Worm (Caenorhabditis elegans) whole organism, midembryonic: Measurements from ENCODE around the gene nst-1.

ENCODE experiments used
- T22C8.4 ChIP-seq: fragments of 200-800 bp; sonication (Bioruptor generic); IDR thresholded peaks from 2 replicates; pipeline ENCODE4 v1.3.6; 2022; ENCODE audit warnings: missing genetic modification characterization, missing compliant biosample characterization
- cog-1 ChIP-seq: sonication (generic microtip); optimal IDR thresholded peaks from 2 replicates; lab custom pipeline; 2016; ENCODE audit warnings: missing genetic modification characterization, missing compliant biosample characterization
- flt-1 ChIP-seq: fragments of 200-800 bp; sonication (Bioruptor generic); IDR thresholded peaks from 2 replicates; pipeline ENCODE4 v1.3.6; 2022; ENCODE audit warnings: missing genetic modification characterization, missing compliant biosample characterization
- klf-2 ChIP-seq: fragments of 200-800 bp; sonication (Bioruptor generic); conservative IDR thresholded peaks from 2 replicates; pipeline ENCODE4 v1.3.6; 2022; ENCODE audit warnings: missing genetic modification reagents, missing genetic modification characterization, missing compliant biosample characterization
- med-1 ChIP-seq: sonication (generic microtip); optimal IDR thresholded peaks from 2 replicates; lab custom pipeline; 2017; ENCODE audit warnings: missing genetic modification characterization, mild to moderate bottlenecking, missing compliant biosample characterization, antibody characterized with exemption, missing genetic modification reagents; ENCODE audit not compliant: insufficient read depth
- ref-1 ChIP-seq: fragments of 200-800 bp; sonication (Bioruptor generic); conservative IDR thresholded peaks from 2 replicates; pipeline ENCODE4 v1.3.6; 2022; ENCODE audit warnings: missing genetic modification reagents, missing genetic modification characterization, missing compliant biosample characterization
- tab-1 ChIP-seq: fragments of 200-800 bp; sonication (Bioruptor generic); IDR thresholded peaks from 2 replicates; pipeline ENCODE4 v1.3.6; 2022; ENCODE audit warnings: missing genetic modification characterization, missing compliant biosample characterization
- ztf-23 ChIP-seq: fragments of 200-800 bp; sonication (Bioruptor generic); IDR thresholded peaks from 2 replicates; pipeline ENCODE4 v1.3.6; 2022; ENCODE audit warnings: missing genetic modification reagents, missing genetic modification characterization, missing compliant biosample characterization
- ztf-29 ChIP-seq: fragments of 200-800 bp; sonication (Bioruptor generic); IDR thresholded peaks from 2 replicates; pipeline ENCODE4 v1.3.6; 2022; ENCODE audit warnings: missing genetic modification reagents, missing genetic modification characterization, missing compliant biosample characterization

Gene nst-1

DNA sequence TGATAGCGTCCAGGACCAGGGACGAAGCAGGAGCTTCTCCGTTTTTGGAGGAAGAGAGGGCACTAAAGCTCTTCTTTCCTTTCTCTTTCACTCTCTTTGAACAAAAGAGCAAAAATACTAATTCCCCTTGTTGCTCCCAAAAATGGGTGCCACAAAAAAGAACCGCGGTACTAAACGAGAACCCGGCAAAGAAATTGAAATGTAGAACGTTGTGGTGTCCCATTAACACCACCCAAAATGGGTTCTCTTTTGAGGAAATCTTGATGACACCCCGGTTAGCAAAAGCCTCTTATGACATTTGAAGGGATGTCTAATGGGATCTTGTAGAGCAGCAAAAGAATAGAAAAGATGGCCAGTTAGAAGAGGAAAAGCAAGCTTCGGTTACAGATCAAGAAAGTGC lies 31.8 kb upstream of the nst-1 start:
- TF ChIP-seq T22C8.4 (GFP tag; lab: Robert Waterston, UW), result no peak
- TF ChIP-seq cog-1, result no peak
- TF ChIP-seq flt-1 (GFP tag; lab: Robert Waterston, UW), result no peak
- TF ChIP-seq ztf-23 (GFP tag; lab: Robert Waterston, UW), result no peak
- no peak for TF ChIP-seq med-1 (GFP tag; lab: Kevin White, UChicago)

DNA sequence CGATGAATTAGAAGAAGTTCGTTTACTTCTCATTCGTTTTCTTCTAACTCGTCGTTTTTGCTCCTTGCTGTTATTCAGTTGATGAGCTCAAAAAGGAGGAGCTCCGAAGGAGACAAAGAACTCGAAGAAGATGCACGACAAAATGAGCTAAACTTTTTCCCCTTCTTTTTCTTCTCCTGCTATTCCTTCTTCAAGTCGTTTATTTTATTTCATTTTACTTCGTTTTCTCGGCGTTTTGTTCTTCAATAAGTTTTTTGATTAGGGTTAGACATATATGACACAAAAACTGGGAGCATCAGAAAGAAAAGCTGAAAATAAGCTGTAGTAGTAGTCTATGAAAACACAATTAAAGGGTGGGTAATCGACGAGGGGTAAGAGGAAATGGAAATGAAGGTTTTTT lies 29.0 kb upstream of the nst-1 start:
- TF ChIP-seq T22C8.4 (GFP tag; lab: Robert Waterston, UW) (no peak), med-1 (GFP tag; lab: Kevin White, UChicago) (no peak), cog-1 (no peak), tab-1 (no peak), flt-1 (GFP tag; lab: Robert Waterston, UW) (no peak), ref-1 (GFP tag; lab: Robert Waterston, UW) (no peak), ztf-29 (GFP tag; lab: Robert Waterston, UW) (no peak), klf-2 (no peak), ztf-23 (GFP tag; lab: Robert Waterston, UW) (no peak)

DNA sequence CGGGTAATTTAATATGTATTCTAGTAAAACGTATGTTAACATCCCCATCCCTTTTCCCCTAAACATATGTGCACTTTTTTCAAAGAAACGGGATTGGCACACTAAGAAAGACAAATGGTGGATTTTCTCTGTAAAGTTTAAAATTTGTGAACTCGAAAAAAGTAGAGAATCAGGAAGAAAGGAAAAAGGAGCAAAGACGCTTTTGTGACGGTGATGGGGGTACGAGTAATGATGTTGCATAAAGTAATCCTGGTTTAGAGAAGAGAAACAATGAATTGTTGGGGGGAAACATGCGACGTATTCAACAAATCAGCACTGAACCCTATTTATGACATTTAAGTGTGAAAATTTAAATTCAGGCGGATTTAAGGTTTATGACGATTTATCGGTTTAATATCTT lies 28.5 kb upstream of the nst-1 start:
- no peak for TF ChIP-seq flt-1 (GFP tag; lab: Robert Waterston, UW)

DNA sequence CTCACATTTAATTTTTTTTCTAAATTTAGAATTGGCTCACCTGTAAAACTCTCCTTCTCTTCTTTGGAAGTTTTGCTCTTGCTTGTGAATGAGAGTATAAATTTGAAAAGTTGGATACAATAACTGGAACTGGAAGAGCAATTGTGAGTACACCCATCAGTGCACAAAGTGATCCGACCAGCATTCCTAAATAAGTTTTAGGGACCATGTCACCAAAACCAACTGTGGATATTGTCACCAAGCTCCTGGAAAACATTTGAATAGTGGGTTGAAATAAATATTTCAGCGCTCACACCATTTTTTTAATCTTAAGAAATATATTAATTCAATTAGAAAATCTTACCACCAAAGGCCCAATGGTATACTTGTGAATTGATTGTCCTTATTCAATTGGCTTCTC lies 25.3 kb upstream of the nst-1 start:
- TF ChIP-seq ztf-29 (GFP tag; lab: Robert Waterston, UW), result no peak

DNA sequence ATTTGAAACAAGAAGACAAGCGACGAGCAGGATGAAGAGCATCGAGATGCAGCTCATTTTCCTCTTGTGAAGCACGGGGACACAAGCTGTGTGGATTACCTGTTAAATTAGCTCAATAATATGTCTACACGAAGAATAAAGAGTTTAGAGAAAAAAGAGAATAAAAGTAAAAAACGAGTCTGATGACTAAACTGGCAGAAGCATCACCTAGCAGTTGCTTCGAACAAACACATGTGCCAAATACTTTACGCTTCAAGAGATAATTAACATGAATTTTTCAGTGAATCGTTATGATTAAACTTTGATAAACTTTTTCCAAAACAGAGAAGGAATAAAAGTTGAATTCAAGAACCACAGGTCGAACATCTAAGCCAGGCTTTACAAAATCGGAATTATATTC lies 12.3 kb upstream of the nst-1 start, which contains the start of gene nlp-55:
Gene nlp-55 (minus strand): TSS at position 101 of the 400 bp plus-strand sequence.
- no peak for TF ChIP-seq T22C8.4 (GFP tag; lab: Robert Waterston, UW)
- no peak for TF ChIP-seq med-1 (GFP tag; lab: Kevin White, UChicago)
- TF ChIP-seq cog-1, result no peak
- no peak for TF ChIP-seq ref-1 (GFP tag; lab: Robert Waterston, UW)
- no peak for TF ChIP-seq ztf-23 (GFP tag; lab: Robert Waterston, UW)
- no peak for TF ChIP-seq klf-2
- TF ChIP-seq flt-1 (GFP tag; lab: Robert Waterston, UW), result no peak
- no peak for TF ChIP-seq ztf-29 (GFP tag; lab: Robert Waterston, UW)
- no peak for TF ChIP-seq tab-1

DNA sequence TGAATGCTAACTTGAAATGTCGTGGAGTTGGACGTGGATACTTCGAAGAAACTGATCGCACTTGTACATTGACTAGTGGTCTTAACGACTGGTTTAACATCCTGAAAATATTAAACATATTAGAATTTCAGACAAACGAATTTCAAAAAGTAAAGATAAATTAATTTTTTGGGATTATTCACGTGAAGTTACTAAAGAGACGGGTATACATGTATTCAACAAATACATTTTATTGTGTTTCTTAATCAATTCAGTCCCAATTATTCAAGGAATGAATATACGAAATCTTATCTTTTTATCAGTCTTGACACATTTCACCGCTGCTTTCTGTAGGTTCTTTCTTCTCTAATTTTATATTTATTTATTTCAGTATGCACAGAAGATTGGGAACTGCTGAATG lies 4.6 kb downstream of the nst-1 start, which contains the start of the genes mrpl-10 and clec-142:
Gene mrpl-10 (minus strand): TSS at position 101 of the 400 bp plus-strand sequence.
Gene clec-142 (plus strand): TSS at position 264 of the 400 bp plus-strand sequence.
- TF ChIP-seq cog-1, result no peak
- no peak for TF ChIP-seq ztf-29 (GFP tag; lab: Robert Waterston, UW)
- TF ChIP-seq tab-1, result no peak
- no peak for TF ChIP-seq med-1 (GFP tag; lab: Kevin White, UChicago)

DNA sequence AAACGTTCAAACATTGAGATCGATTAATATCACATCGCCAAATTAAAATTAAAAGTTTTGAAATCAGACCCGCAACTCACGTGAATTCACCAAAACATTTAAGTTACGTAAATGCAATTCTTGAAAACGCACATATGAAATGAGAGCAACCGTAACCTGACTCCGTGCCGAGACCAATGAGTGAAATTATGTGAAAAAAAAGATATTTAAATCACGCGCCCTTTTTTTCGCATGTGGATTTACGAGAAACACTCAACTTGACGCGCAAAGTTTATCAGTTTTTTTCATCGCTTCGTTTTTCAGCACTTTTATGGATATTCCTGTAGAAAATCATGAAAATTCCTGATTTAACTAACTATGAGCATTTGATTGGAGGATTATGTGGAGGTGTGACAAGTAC lies 7.0 kb downstream of the nst-1 start, which contains the start of the genes gei-14 and slc-25A32:
Gene gei-14 (minus strand): TSS at position 175 of the 400 bp plus-strand sequence.
Gene slc-25A32 (plus strand): TSS at position 242 of the 400 bp plus-strand sequence.
- TF ChIP-seq T22C8.4 (GFP tag; lab: Robert Waterston, UW) (no peak), klf-2 (no peak)

DNA sequence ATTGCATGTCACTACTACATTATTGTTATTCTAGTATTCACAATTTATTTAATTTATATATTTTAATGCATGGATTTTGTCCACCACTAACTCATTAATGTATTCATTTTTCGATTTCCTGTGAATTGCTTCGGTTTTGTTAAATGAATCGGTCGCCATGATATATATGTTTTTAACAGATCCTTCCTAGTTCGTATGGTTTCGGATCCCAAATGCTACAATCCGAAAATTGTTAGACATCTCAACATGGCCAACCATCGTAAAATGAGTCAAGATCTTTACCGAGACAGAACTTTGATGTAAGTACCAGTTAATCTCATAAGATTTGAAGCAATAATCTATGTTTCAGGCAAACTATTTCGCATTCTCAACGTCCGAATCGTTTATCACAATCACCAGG lies 9.9 kb downstream of the nst-1 start:
- TF ChIP-seq T22C8.4 (GFP tag; lab: Robert Waterston, UW), result no peak
- no peak for TF ChIP-seq ztf-23 (GFP tag; lab: Robert Waterston, UW)
- no peak for TF ChIP-seq ref-1 (GFP tag; lab: Robert Waterston, UW)
- TF ChIP-seq flt-1 (GFP tag; lab: Robert Waterston, UW), result no peak
- no peak for TF ChIP-seq med-1 (GFP tag; lab: Kevin White, UChicago)
- no peak for TF ChIP-seq klf-2
- TF ChIP-seq tab-1, result no peak
- no peak for TF ChIP-seq cog-1
- no peak for TF ChIP-seq ztf-29 (GFP tag; lab: Robert Waterston, UW)

DNA sequence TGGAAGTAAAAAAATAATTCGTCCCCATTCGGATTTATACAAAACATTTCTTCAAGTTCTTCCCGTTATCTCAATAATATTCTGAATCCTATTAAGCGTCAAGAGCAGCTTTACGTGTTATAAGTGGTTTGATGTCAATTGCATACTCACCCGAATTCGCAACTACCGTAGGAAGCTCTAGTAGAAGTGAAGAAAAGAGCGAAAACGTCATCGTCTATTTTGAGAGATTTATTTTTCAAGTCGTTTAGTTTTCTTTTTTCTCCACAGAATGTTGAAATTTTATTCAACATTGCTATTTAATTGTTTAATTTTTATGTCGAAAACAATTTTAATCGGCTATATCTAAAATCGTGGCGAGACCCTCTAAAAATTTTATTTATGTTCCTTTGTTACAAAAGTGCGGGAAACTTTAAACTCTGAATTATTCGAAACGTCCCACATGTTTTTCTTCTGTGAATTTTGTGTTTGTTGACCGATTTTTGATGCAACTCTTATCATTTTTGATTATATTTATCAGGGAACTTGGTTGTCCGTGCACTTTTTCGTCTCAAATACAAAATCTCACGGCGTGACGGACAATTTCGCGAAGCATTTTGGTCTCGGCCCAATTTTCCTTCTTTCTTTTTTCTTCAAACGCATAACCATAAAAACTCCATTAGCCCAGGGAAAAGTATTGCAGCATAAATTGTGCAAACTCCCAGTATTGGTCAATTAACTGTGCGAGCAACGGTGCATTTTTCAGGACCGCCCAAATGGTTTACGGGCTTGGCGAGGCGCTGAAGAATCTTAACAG lies 13.0 kb downstream of the nst-1 start, which contains the start of gene tdc-1:
Gene tdc-1 (plus strand): TSS at position 743 of the 793 bp plus-strand sequence.
- TF ChIP-seq ref-1 (GFP tag; lab: Robert Waterston, UW) (no peak), ztf-29 (GFP tag; lab: Robert Waterston, UW) (no peak), med-1 (GFP tag; lab: Kevin White, UChicago) (no peak), cog-1 (no peak), ztf-23 (GFP tag; lab: Robert Waterston, UW) (no peak), klf-2 (no peak), flt-1 (GFP tag; lab: Robert Waterston, UW) (no peak), T22C8.4 (GFP tag; lab: Robert Waterston, UW) (no peak)

DNA sequence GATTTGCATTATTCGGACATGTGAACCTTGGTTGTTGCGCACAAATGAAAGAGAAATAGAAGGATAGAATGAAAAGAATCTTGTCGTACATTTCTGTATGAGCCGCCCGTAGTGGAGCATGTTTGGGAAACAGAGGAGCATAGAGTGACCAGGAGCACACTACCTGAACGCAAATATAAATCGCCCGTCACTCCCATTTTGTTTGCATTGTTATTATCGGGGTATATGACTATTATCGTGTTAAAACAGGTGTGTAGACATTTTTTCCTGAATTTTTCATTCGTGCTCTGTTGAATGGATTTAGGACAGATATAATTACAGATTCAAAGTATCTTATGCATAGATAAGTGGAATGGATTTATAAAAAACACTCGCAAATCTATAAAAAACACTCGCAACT lies 13.7 kb downstream of the nst-1 start, which contains the start of gene K01C8.2:
Gene K01C8.2 (minus strand): TSS at position 101 of the 400 bp plus-strand sequence.
- TF ChIP-seq med-1 (GFP tag; lab: Kevin White, UChicago) (no peak), flt-1 (GFP tag; lab: Robert Waterston, UW) (no peak), T22C8.4 (GFP tag; lab: Robert Waterston, UW) (no peak), cog-1 (no peak)

DNA sequence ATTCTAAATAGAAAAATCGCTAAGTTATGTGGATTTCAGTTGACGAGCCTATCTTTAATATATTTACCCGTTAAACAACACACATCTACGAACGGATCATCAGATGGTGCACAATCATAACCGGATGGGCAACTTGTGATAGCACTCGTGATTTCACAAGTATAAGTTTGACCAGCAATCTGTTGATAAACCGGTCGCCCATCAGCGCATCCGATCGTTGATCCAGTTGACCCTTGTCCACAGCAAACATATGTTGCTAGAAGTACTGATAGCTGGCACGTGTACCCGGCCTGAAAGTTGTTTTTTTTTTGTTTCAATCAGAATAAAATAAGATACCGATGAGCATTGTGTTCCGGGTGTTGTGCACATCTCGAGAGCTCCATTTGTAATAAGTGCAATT lies 15.3 kb downstream of the nst-1 start:
- no peak for TF ChIP-seq klf-2
- no peak for TF ChIP-seq tab-1
- TF ChIP-seq ref-1 (GFP tag; lab: Robert Waterston, UW), result no peak
- TF ChIP-seq cog-1, result no peak
- TF ChIP-seq flt-1 (GFP tag; lab: Robert Waterston, UW), result no peak
- TF ChIP-seq med-1 (GFP tag; lab: Kevin White, UChicago), result no peak
- no peak for TF ChIP-seq ztf-23 (GFP tag; lab: Robert Waterston, UW)
- no peak for TF ChIP-seq ztf-29 (GFP tag; lab: Robert Waterston, UW)
- TF ChIP-seq T22C8.4 (GFP tag; lab: Robert Waterston, UW), result no peak
